Worm (Caenorhabditis elegans) whole organism, midembryonic: ENCODE data around the gene lpr-7.

Experiments
- T22C8.4 ChIP-seq: fragments of 200-800 bp; sonication (Bioruptor generic); IDR thresholded peaks from 2 replicates; pipeline ENCODE4 v1.3.6; 2022; ENCODE audit warnings: missing genetic modification characterization, missing compliant biosample characterization
- cog-1 ChIP-seq: sonication (generic microtip); optimal IDR thresholded peaks from 2 replicates; lab custom pipeline; 2016; ENCODE audit warnings: missing genetic modification characterization, missing compliant biosample characterization
- flt-1 ChIP-seq: fragments of 200-800 bp; sonication (Bioruptor generic); IDR thresholded peaks from 2 replicates; pipeline ENCODE4 v1.3.6; 2022; ENCODE audit warnings: missing genetic modification characterization, missing compliant biosample characterization
- klf-2 ChIP-seq: fragments of 200-800 bp; sonication (Bioruptor generic); conservative IDR thresholded peaks from 2 replicates; pipeline ENCODE4 v1.3.6; 2022; ENCODE audit warnings: missing genetic modification reagents, missing genetic modification characterization, missing compliant biosample characterization
- med-1 ChIP-seq: sonication (generic microtip); optimal IDR thresholded peaks from 2 replicates; lab custom pipeline; 2017; ENCODE audit warnings: missing genetic modification characterization, mild to moderate bottlenecking, missing compliant biosample characterization, antibody characterized with exemption, missing genetic modification reagents; ENCODE audit not compliant: insufficient read depth
- ref-1 ChIP-seq: fragments of 200-800 bp; sonication (Bioruptor generic); conservative IDR thresholded peaks from 2 replicates; pipeline ENCODE4 v1.3.6; 2022; ENCODE audit warnings: missing genetic modification reagents, missing genetic modification characterization, missing compliant biosample characterization
- tab-1 ChIP-seq: fragments of 200-800 bp; sonication (Bioruptor generic); IDR thresholded peaks from 2 replicates; pipeline ENCODE4 v1.3.6; 2022; ENCODE audit warnings: missing genetic modification characterization, missing compliant biosample characterization
- ztf-23 ChIP-seq: fragments of 200-800 bp; sonication (Bioruptor generic); IDR thresholded peaks from 2 replicates; pipeline ENCODE4 v1.3.6; 2022; ENCODE audit warnings: missing genetic modification reagents, missing genetic modification characterization, missing compliant biosample characterization
- ztf-29 ChIP-seq: fragments of 200-800 bp; sonication (Bioruptor generic); IDR thresholded peaks from 2 replicates; pipeline ENCODE4 v1.3.6; 2022; ENCODE audit warnings: missing genetic modification reagents, missing genetic modification characterization, missing compliant biosample characterization

The lpr-7 gene

DNA sequence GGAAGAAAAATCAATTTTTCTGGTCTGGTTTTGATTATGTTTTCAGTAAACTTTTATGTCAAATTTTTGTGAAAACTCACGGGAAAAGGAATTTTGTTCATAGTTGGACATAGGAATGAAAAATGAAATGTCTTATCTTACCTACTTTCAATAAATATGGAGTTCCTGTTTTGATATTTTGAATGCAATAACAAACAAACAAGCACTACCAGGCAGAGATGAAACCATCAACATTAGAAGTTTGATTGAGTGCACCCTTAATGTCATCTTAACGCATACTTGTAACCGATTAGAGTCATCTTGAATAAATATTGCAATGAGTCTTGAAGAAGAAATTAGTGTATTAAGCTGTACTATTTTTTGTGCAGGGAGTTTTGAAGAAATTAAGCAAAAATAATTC, 14.5 kb upstream of the lpr-7 start, which contains the start of gene M6.11:
M6.11 (minus strand) TSS at position 101 of the 400 bp plus-strand sequence.
- no peak for TF ChIP-seq cog-1
- no peak for TF ChIP-seq T22C8.4
- no peak for TF ChIP-seq ztf-29 (GFP tag; lab: Robert Waterston, UW)
- no peak for TF ChIP-seq tab-1 (GFP tag; lab: Robert Waterston, UW)
- no peak for TF ChIP-seq med-1 (GFP tag; lab: Kevin White, UChicago)
- TF ChIP-seq flt-1 (GFP tag; lab: Robert Waterston, UW): no peak
- no peak for TF ChIP-seq ref-1
- TF ChIP-seq ztf-23 (GFP tag; lab: Robert Waterston, UW): no peak

DNA sequence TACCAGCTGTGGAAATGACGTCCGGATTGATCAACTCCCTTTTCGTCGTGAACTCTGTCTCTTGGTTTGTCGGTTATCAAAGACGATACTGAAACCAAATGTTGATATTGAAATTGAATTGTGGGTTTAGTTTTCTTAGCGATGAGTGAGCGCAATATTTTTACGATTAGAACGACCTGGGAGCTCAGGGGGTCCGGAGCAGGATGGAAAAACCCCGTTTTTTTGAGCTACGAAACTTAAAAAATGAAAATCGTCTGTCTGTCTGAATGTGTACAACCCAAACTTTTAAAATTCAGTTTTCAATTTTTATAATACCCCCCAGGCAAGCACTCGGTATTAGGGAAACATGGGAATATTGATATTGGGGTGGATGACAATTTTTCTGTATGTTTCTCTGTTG, 13.2 kb upstream of the lpr-7 start:
- no peak for TF ChIP-seq cog-1
- TF ChIP-seq ztf-29 (GFP tag; lab: Robert Waterston, UW): no peak
- no peak for TF ChIP-seq flt-1 (GFP tag; lab: Robert Waterston, UW)
- TF ChIP-seq klf-2: no peak
- no peak for TF ChIP-seq med-1 (GFP tag; lab: Kevin White, UChicago)
- no peak for TF ChIP-seq ztf-23 (GFP tag; lab: Robert Waterston, UW)
- TF ChIP-seq T22C8.4: no peak
- TF ChIP-seq tab-1 (GFP tag; lab: Robert Waterston, UW): no peak
- TF ChIP-seq ref-1: no peak

DNA sequence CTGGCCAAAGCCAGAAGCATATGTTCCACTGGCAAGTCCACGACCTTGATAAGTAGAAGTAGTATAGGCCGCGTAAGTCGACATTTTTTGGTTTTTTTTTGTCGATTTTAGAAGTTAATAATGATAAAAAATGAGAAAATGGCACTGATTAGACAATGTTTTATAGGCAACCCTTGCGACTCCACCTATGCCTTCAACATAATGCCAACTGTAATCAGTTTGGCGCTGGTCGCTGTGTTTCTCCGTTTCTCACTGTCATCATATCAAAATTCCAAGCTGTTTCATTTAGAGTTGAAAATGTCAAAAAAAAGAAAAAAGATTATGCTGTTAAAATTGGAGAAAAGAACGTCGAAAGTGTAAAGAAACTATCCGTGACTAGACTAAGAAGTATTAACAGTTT, 10.4 kb upstream of the lpr-7 start:
- TF ChIP-seq flt-1 (GFP tag; lab: Robert Waterston, UW) (no peak), T22C8.4 (no peak), cog-1 (no peak), klf-2 (no peak), ref-1 (no peak), tab-1 (GFP tag; lab: Robert Waterston, UW) (no peak), ztf-29 (GFP tag; lab: Robert Waterston, UW) (no peak)

DNA sequence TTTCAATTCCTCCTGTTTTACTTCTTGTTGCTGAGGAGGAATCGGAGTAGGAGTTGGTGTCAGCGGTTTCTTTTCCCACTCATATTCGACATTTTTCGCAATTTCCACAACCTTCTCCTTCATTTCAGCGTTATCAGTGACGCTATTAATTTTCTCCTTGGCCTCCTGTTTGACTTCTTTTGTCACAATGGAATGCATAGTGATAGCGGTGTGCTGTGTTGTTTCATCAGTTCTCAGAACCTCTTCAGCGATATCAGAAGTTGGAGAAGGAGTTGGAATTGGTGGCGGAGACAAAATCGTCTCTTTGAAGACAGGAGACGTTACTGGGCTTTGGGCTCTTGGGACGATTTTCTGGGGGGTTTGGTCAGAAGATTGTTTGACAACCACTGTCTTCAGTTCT, 9.5 kb upstream of the lpr-7 start:
- TF ChIP-seq cog-1 (no peak), klf-2 (no peak)

DNA sequence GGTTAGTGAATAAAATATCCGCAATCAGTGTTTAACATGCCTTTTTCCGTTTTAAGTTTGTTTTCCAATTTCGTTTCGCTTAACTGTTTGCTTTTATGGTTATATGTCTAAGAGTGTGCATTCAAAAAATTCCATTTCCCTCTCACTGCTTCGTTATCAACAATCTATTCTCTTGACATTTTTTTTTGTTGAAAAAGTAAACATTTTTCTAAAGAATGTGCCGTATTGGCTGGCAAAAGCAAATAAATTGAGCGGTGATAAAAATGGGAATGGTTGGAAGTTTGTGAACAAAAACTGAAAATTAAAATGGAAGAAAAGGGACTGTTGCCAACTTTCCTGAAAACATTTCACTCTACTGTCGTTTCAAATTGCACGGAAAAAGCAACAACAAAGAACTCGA, 4.4 kb upstream of the lpr-7 start:
- TF ChIP-seq cog-1 (no peak), ref-1 (no peak), flt-1 (GFP tag; lab: Robert Waterston, UW) (no peak), ztf-23 (GFP tag; lab: Robert Waterston, UW) (no peak), T22C8.4 (no peak), tab-1 (GFP tag; lab: Robert Waterston, UW) (no peak), klf-2 (no peak), med-1 (GFP tag; lab: Kevin White, UChicago) (no peak), ztf-29 (GFP tag; lab: Robert Waterston, UW) (no peak)

DNA sequence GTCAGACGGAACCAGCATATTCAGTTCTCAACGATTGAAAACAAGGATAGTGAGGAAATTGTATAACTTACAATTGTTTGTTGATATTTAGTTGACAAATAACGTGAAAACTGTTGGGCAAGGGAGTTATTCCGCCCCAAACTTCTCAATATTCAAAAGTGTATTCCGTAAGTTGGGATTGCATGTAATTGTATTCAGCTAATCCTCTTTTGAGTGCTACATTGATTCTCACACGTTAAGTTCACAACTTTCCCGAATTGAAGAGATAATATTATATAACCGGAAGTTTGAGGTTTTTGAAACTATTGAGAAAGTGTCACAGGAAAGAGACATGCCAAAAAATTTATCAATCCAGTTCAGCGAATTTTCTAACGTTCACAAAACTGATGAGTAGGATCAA, 1.2 kb upstream of the lpr-7 start, which contains the start of gene ifc-2:
ifc-2 (minus strand) TSS at position 101 of the 400 bp plus-strand sequence.
- no peak for TF ChIP-seq ref-1
- TF ChIP-seq klf-2: no peak
- no peak for TF ChIP-seq cog-1
- TF ChIP-seq flt-1 (GFP tag; lab: Robert Waterston, UW): no peak
- no peak for TF ChIP-seq T22C8.4
- TF ChIP-seq ztf-23 (GFP tag; lab: Robert Waterston, UW): no peak

DNA sequence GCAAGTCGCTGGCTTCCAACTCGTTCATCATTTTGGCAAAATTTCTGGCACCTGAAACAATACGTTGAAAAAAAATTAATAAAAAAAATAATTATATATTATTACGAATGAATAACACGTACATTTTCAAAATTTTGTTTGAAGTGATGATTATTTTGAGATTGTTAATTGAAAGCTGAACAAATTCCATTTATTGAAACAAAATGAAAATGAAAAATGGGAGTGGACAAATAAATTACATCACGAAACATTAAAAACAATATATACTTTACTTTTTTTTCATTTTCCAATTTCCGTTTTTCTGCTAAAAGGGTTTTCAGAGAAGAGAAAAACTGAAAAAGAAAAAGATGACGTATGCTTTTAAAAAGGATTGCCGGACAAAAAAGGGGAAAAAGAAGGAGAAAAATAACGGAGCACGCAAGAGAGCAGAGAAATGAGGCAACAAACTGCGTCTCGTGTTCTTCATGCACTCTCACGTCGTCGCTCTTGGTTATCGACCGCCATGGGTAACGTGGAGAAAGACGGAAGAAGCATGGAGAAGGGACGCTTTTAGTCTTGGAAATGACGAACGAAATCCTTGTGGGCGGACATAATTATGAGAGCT, 5.8 kb downstream of the lpr-7 start, which contains the start of gene rund-1:
rund-1 (minus strand) TSS at position 51 of the 604 bp plus-strand sequence.
- no peak for TF ChIP-seq med-1 (GFP tag; lab: Kevin White, UChicago)
- no peak for TF ChIP-seq ref-1
- TF ChIP-seq flt-1 (GFP tag; lab: Robert Waterston, UW): no peak
- no peak for TF ChIP-seq tab-1 (GFP tag; lab: Robert Waterston, UW)
- TF ChIP-seq ztf-23 (GFP tag; lab: Robert Waterston, UW): no peak
- no peak for TF ChIP-seq ztf-29 (GFP tag; lab: Robert Waterston, UW)
- TF ChIP-seq T22C8.4: no peak
- TF ChIP-seq klf-2: no peak
- no peak for TF ChIP-seq cog-1

DNA sequence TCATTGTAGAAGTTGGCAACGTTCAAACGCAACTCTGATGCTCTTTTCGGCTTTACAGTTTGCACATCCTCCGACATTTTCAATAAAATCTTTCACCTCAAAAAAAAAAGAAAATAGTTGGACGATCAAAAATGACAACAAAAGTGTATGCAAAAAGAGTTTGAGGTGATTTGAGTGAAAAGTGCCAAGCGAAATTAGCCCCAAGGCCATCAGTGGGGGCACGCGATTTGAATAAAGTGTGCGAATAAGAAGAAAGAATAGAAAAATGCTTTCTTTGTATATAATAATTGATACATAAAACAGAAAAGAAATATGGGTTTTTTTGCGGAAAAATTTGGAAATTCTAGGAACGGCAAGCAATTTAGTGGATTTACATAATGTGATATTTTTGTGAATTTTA, 10.1 kb downstream of the lpr-7 start, which contains the start of gene T19D7.5:
T19D7.5 (minus strand) TSS at position 101 of the 400 bp plus-strand sequence.
- TF ChIP-seq T22C8.4 (no peak), ztf-29 (GFP tag; lab: Robert Waterston, UW) (no peak), ref-1 (no peak), flt-1 (GFP tag; lab: Robert Waterston, UW) (no peak), cog-1 (no peak), med-1 (GFP tag; lab: Kevin White, UChicago) (no peak), klf-2 (no peak)

DNA sequence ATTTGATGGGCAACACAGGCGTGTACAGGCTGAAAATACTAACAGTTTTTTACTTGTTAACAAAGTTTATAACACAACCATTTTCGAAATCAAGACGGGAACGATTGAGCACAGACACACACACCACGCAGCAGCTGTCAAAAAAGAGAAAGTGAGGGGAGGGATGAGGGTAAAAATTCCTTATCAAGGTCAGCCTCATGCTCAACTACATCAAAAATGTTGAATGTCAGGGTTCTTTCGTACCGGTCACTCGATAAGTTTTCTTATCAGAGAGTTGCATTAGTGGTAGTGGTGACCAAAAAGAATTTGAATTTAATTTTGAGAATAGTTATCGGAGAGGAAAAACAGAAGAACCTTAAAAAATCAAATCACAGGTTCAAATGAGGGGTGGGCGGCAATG, 14.6 kb downstream of the lpr-7 start, which contains the start of gene T19D7.6:
T19D7.6 (minus strand) TSS at position 198 of the 400 bp plus-strand sequence.
- no peak for TF ChIP-seq ztf-29 (GFP tag; lab: Robert Waterston, UW)
- no peak for TF ChIP-seq ref-1
- TF ChIP-seq med-1 (GFP tag; lab: Kevin White, UChicago): no peak
- TF ChIP-seq cog-1: no peak
- no peak for TF ChIP-seq klf-2
- no peak for TF ChIP-seq flt-1 (GFP tag; lab: Robert Waterston, UW)
- TF ChIP-seq tab-1 (GFP tag; lab: Robert Waterston, UW): no peak

DNA sequence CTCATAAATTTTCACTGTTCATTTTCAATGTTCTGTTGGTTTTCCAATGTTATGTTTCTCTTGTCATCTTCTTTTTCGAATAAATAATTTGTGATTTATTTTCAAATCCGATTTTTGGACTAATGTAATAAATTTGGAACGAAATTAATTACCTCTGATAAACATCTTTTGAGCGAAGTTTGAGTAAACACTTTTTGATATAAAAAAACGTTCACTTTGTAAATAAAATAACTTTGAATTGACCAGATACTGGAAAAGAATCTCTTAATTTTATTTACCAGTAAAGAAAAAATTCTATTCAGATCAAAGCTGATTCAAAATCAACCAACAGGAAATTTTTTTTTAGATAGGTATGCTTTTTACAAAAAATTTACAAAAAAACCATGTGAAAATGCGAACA, 15.8 kb downstream of the lpr-7 start, which contains the start of gene lgc-32:
lgc-32 (plus strand) TSS at position 301 of the 400 bp plus-strand sequence.
- TF ChIP-seq T22C8.4 (no peak), ref-1 (no peak), med-1 (GFP tag; lab: Kevin White, UChicago) (no peak), tab-1 (GFP tag; lab: Robert Waterston, UW) (no peak), flt-1 (GFP tag; lab: Robert Waterston, UW) (no peak)

DNA sequence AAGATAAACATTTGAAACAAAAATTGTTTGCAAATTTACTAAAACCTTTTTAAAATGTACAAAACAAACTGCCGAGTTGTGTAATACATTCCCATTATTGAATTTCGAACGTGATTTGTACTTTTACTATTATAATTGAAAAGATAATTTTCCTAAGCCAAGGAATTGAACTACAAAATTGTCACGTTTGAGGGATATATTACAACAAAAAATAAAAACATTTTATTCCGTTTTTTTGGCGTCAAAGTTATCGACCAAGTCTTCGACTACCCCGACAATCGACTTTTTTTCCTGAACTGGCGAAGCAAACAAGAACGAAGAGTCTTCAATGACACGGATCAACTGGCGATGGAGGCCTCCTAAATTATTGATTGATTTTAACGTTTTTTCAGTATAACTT, 24.9 kb downstream of the lpr-7 start, which contains the start of gene T19D7.7:
T19D7.7 (minus strand) TSS at position 101 of the 400 bp plus-strand sequence.
- no peak for TF ChIP-seq klf-2
- no peak for TF ChIP-seq ztf-29 (GFP tag; lab: Robert Waterston, UW)
- no peak for TF ChIP-seq cog-1
- TF ChIP-seq tab-1 (GFP tag; lab: Robert Waterston, UW): no peak
- TF ChIP-seq flt-1 (GFP tag; lab: Robert Waterston, UW): no peak
- TF ChIP-seq ref-1: no peak
